Comparison of ENCODE assay signal across 5 fruit fly cellular contexts in the genomic region with DNA sequence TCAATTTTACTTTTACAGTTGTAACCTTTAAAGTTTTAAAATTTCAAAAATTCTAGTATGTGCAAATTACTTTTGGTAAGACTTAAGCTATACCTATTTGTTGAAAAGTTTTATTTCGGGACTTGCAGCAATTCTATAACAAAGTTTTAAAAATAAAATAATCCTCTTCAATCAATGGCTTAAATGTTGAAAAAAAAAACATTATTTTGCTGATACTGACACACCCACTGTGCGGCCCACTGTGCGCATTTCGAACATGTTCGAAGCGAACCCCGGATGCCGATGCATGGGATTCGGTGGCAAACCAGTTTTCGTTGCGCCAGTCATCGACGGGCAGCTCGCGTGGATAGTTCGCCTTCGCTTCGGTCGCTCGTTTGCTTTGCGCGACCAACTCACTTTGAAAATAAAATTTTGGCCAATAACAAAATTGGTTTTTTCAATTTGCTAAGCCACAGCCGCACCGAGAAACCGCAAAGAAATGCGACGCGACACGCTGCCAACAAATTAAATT.
TF ChIP-seq lines count a peak whose summit lies in the region.

TSS of gene CG32982 (plus strand) at position 320 of the 511 bp plus-strand sequence.

- peak; percentile 12 for TF ChIP-seq CTCF in whole organism, embryonic (GFP tag; optimal IDR thresholded peaks at IDR 0.05; lab: Kevin White, UChicago)

TF ChIP-seq in whole organism, adult, 20 proteins besides CTCF, POLR2A, EP300 and RAD21 (continues in another document):
- peak; percentile 53 for TF ChIP-seq kay (GFP tag; lab: Kevin White, UChicago; ENCODE audit: borderline replicate concordance)
- peak; percentile 32 for TF ChIP-seq Mnt (GFP tag; optimal IDR thresholded peaks at IDR 0.05; lab: Kevin White, UChicago)
- peak; percentile 46 for TF ChIP-seq ovo (GFP tag; optimal IDR thresholded peaks at IDR 0.05; lab: Kevin White, UChicago)
- peak; percentile 46 for TF ChIP-seq tj (GFP tag; optimal IDR thresholded peaks at IDR 0.05; lab: Kevin White, UChicago)
- peak; percentile 61 for TF ChIP-seq pad (GFP tag; optimal IDR thresholded peaks at IDR 0.05; lab: Kevin White, UChicago)
- TF ChIP-seq Clk (GFP tag; optimal IDR thresholded peaks at IDR 0.05; lab: Kevin White, UChicago): peak; percentile 67
- TF ChIP-seq CG11617 (GFP tag; optimal IDR thresholded peaks at IDR 0.05; lab: Kevin White, UChicago): peak; percentile 81
- TF ChIP-seq Crg-1 (GFP tag; optimal IDR thresholded peaks at IDR 0.05; lab: Kevin White, UChicago): peak; percentile 54
- TF ChIP-seq CG1620 (GFP tag; optimal IDR thresholded peaks at IDR 0.05; lab: Kevin White, UChicago): peak; percentile 60
- peak; percentile 41 for TF ChIP-seq bab1 (GFP tag; optimal IDR thresholded peaks at IDR 0.05; lab: Kevin White, UChicago)
- TF ChIP-seq CG7101 (tag; optimal IDR thresholded peaks at IDR 0.05; lab: Kevin White, UChicago): peak; percentile 74
- TF ChIP-seq CG7045 (GFP tag; optimal IDR thresholded peaks at IDR 0.05; lab: Kevin White, UChicago): peak; percentile 86
- TF ChIP-seq Hr96 (GFP tag; optimal IDR thresholded peaks at IDR 0.05; lab: Kevin White, UChicago): peak; percentile 85
- peak; percentile 54 for TF ChIP-seq CG14711 (tag; optimal IDR thresholded peaks at IDR 0.05; lab: Kevin White, UChicago)
- TF ChIP-seq cnc (optimal IDR thresholded peaks at IDR 0.05; lab: Kevin White, UChicago): no peak
- peak; percentile 87 for TF ChIP-seq CG12768 (GFP tag; optimal IDR thresholded peaks at IDR 0.05; lab: Kevin White, UChicago)
- no peak for TF ChIP-seq cic (GFP tag; optimal IDR thresholded peaks at IDR 0.05; lab: Kevin White, UChicago)

TF ChIP-seq in whole organism, embryonic, 481 proteins besides CTCF, POLR2A, EP300 and RAD21 (continues in another document):
- peak in 1 of 3 experiments; percentile 74 for TF ChIP-seq lola (GFP tag; optimal IDR thresholded peaks at IDR 0.05; lab: Kevin White, UChicago)
- peak; percentile 19 for TF ChIP-seq HmgD (GFP tag; optimal IDR thresholded peaks at IDR 0.05; lab: Kevin White, UChicago)
- TF ChIP-seq ci (GFP tag; IDR thresholded peaks at IDR 0.05; lab: Robert Waterston, UW): peak; percentile 86
- TF ChIP-seq D19A (tag; optimal IDR thresholded peaks at IDR 0.05; lab: Kevin White, UChicago): peak; percentile 89
- TF ChIP-seq CG13287 (GFP tag; IDR thresholded peaks at IDR 0.05; lab: Robert Waterston, UW; ENCODE audit: partially characterized antibody): peak; percentile 53; the same call in 1 of the 2 replicates
- TF ChIP-seq CG2678 (tag; optimal IDR thresholded peaks at IDR 0.05; lab: Kevin White, UChicago): peak; percentile 94
- peak; percentile 64 for TF ChIP-seq grn (GFP tag; optimal IDR thresholded peaks at IDR 0.05; lab: Kevin White, UChicago)
- peak; percentile 64 for TF ChIP-seq CG10462 (GFP tag; optimal IDR thresholded peaks at IDR 0.05; lab: Kevin White, UChicago)
- peak; percentile 73 for TF ChIP-seq toy (GFP tag; IDR thresholded peaks at IDR 0.05; lab: Robert Waterston, UW)
- TF ChIP-seq CG8388 (GFP tag; optimal IDR thresholded peaks at IDR 0.05; lab: Kevin White, UChicago): peak; percentile 83
- no peak for TF ChIP-seq usp (GFP tag; optimal IDR thresholded peaks at IDR 0.05; lab: Kevin White, UChicago)
- TF ChIP-seq mam (GFP tag; optimal IDR thresholded peaks at IDR 0.05; lab: Kevin White, UChicago): peak; percentile 94
- peak; percentile 89 for TF ChIP-seq HLH3B (GFP tag; IDR thresholded peaks at IDR 0.05; lab: Robert Waterston, UW)
- TF ChIP-seq B-H1 (GFP tag; IDR thresholded peaks at IDR 0.05; lab: Robert Waterston, UW): peak; percentile 82
- TF ChIP-seq Neu2 (GFP tag; optimal IDR thresholded peaks at IDR 0.05; lab: Kevin White, UChicago; ENCODE audit: borderline replicate concordance): peak; percentile 81
- TF ChIP-seq CG10431 (GFP tag; optimal IDR thresholded peaks at IDR 0.05; lab: Kevin White, UChicago): peak; percentile 58

TF ChIP-seq in whole organism, prepupa, 60 proteins besides CTCF, POLR2A, EP300 and RAD21 (continues in another document):
- peak; percentile 87 for TF ChIP-seq CG3032 (tag; optimal IDR thresholded peaks at IDR 0.05; lab: Kevin White, UChicago)
- peak; percentile 96 for TF ChIP-seq CG32006 (GFP tag; optimal IDR thresholded peaks at IDR 0.05; lab: Kevin White, UChicago)
- peak; percentile 96 for TF ChIP-seq svp (GFP tag; lab: Kevin White, UChicago)
- TF ChIP-seq vri (GFP tag; optimal IDR thresholded peaks at IDR 0.05; lab: Kevin White, UChicago): peak; percentile 62
- TF ChIP-seq CG34406 (GFP tag; optimal IDR thresholded peaks at IDR 0.05; lab: Kevin White, UChicago): peak; percentile 84
- TF ChIP-seq Hr38 (GFP tag; optimal IDR thresholded peaks at IDR 0.05; lab: Kevin White, UChicago): no peak
- TF ChIP-seq eg (GFP tag; IDR thresholded peaks at IDR 0.05; lab: Robert Waterston, UW): peak; percentile 90
- peak; percentile 86 for TF ChIP-seq CG1621 (tag; optimal IDR thresholded peaks at IDR 0.05; lab: Kevin White, UChicago)
- TF ChIP-seq CG3919 (GFP tag; optimal IDR thresholded peaks at IDR 0.05; lab: Kevin White, UChicago): peak; percentile 87
- TF ChIP-seq Met (GFP tag; optimal IDR thresholded peaks at IDR 0.05; lab: Kevin White, UChicago): peak; percentile 91
- peak; percentile 85 for TF ChIP-seq CG6276 (GFP tag; optimal IDR thresholded peaks at IDR 0.05; lab: Kevin White, UChicago)
- TF ChIP-seq Hr39 (GFP tag; optimal IDR thresholded peaks at IDR 0.05; lab: Kevin White, UChicago): peak; percentile 90
- TF ChIP-seq CG11762 (GFP tag; optimal IDR thresholded peaks at IDR 0.05; lab: Kevin White, UChicago; ENCODE audit: insufficient read depth): peak; percentile 89
- TF ChIP-seq Ets96B (tag; optimal IDR thresholded peaks at IDR 0.05; lab: Kevin White, UChicago): peak; percentile 82
- peak; percentile 72 for TF ChIP-seq net (GFP tag; optimal IDR thresholded peaks at IDR 0.05; lab: Kevin White, UChicago)
- TF ChIP-seq Eip93F (GFP tag; optimal IDR thresholded peaks at IDR 0.05; lab: Kevin White, UChicago): peak; percentile 21
- peak; percentile 83 for TF ChIP-seq CG8319 (GFP tag; optimal IDR thresholded peaks at IDR 0.05; lab: Kevin White, UChicago)
- peak; percentile 89 for TF ChIP-seq Sox102F (GFP tag; optimal IDR thresholded peaks at IDR 0.05; lab: Kevin White, UChicago)

TF ChIP-seq in whole organism, pupa, 21 proteins besides CTCF, POLR2A, EP300 and RAD21 (continues in another document):
- peak; percentile 84 for TF ChIP-seq CG32121 (GFP tag; IDR thresholded peaks at IDR 0.05; lab: Robert Waterston, UW)
- peak; percentile 37 for TF ChIP-seq CG13204 (GFP tag; optimal IDR thresholded peaks at IDR 0.05; lab: Kevin White, UChicago)
- TF ChIP-seq CG10348 (GFP tag; IDR thresholded peaks at IDR 0.05; lab: Robert Waterston, UW): peak; percentile 33; the same call in 1 of the 2 replicates
- peak; percentile 94 for TF ChIP-seq CG14655 (GFP tag; optimal IDR thresholded peaks at IDR 0.05; lab: Kevin White, UChicago)
- peak; percentile 74 for TF ChIP-seq Pif1B (GFP tag; optimal IDR thresholded peaks at IDR 0.05; lab: Kevin White, UChicago)
- TF ChIP-seq fd96Ca (GFP tag; IDR thresholded peaks at IDR 0.05; lab: Robert Waterston, UW): peak; percentile 4
- peak; percentile 84 for TF ChIP-seq CG9948 (tag; optimal IDR thresholded peaks at IDR 0.05; lab: Kevin White, UChicago)
- peak; percentile 91 for TF ChIP-seq CG4496 (GFP tag; IDR thresholded peaks at IDR 0.05; lab: Robert Waterston, UW)
- TF ChIP-seq gl (tag; optimal IDR thresholded peaks at IDR 0.05; lab: Kevin White, UChicago): peak; percentile 28
- peak; percentile 75 for TF ChIP-seq D1 (tag; optimal IDR thresholded peaks at IDR 0.05; lab: Kevin White, UChicago)
- TF ChIP-seq CG34367 (tag; optimal IDR thresholded peaks at IDR 0.05; lab: Kevin White, UChicago): peak; percentile 81
- TF ChIP-seq CG15710 (tag; optimal IDR thresholded peaks at IDR 0.05; lab: Kevin White, UChicago): peak; percentile 87
- TF ChIP-seq Ets98B (GFP tag; IDR thresholded peaks at IDR 0.05; lab: Robert Waterston, UW): peak; percentile 73
- TF ChIP-seq CG8159 (tag; optimal IDR thresholded peaks at IDR 0.05; lab: Kevin White, UChicago): peak; percentile 88
- TF ChIP-seq CG8301 (tag; optimal IDR thresholded peaks at IDR 0.05; lab: Kevin White, UChicago): peak; percentile 85
- 0 out of 2 replicates have a peak, but pooled peaks have one; percentile 39 for TF ChIP-seq CG12605 (GFP tag; IDR thresholded peaks at IDR 0.05; lab: Robert Waterston, UW)
- TF ChIP-seq Pif1A (GFP tag; optimal IDR thresholded peaks at IDR 0.05; lab: Kevin White, UChicago): peak; percentile 17
- peak; percentile 65; the same call in 1 of the 2 replicates for TF ChIP-seq rn (GFP tag; IDR thresholded peaks at IDR 0.05; lab: Robert Waterston, UW)

TF ChIP-seq in whole organism, wandering third instar larva, 38 proteins besides CTCF, POLR2A, EP300 and RAD21 (continues in another document):
- TF ChIP-seq ey (GFP tag; optimal IDR thresholded peaks at IDR 0.05; lab: Kevin White, UChicago) (peak; percentile 58), Myc (optimal IDR thresholded peaks at IDR 0.05; lab: Kevin White, UChicago) (peak; percentile 29), usp (GFP tag; optimal IDR thresholded peaks at IDR 0.05; lab: Kevin White, UChicago) (no peak), brk (GFP tag; optimal IDR thresholded peaks at IDR 0.05; lab: Kevin White, UChicago) (peak; percentile 33), CrebA (GFP tag; optimal IDR thresholded peaks at IDR 0.05; lab: Kevin White, UChicago; ENCODE audit: borderline replicate concordance) (no peak), lola (GFP tag; optimal IDR thresholded peaks at IDR 0.05; lab: Kevin White, UChicago) (no peak), pan (optimal IDR thresholded peaks at IDR 0.05; lab: Kevin White, UChicago) (no peak), Vsx2 (GFP tag; optimal IDR thresholded peaks at IDR 0.05; lab: Kevin White, UChicago; ENCODE audit: partially characterized antibody) (peak; percentile 66), sv (GFP tag; optimal IDR thresholded peaks at IDR 0.05; lab: Kevin White, UChicago) (peak; percentile 91), tai (GFP tag; optimal IDR thresholded peaks at IDR 0.05; lab: Kevin White, UChicago) (peak; percentile 31), Mio (GFP tag; optimal IDR thresholded peaks at IDR 0.05; lab: Kevin White, UChicago) (peak; percentile 60), Hr78 (GFP tag; optimal IDR thresholded peaks at IDR 0.05; lab: Kevin White, UChicago) (no peak), sage (GFP tag; optimal IDR thresholded peaks at IDR 0.05; lab: Kevin White, UChicago) (peak; percentile 5), Hnf4 (GFP tag; optimal IDR thresholded peaks at IDR 0.05; lab: Kevin White, UChicago) (peak; percentile 66), rgr (GFP tag; optimal IDR thresholded peaks at IDR 0.05; lab: Kevin White, UChicago) (peak; percentile 83), dmrt93B (GFP tag; optimal IDR thresholded peaks at IDR 0.05; lab: Kevin White, UChicago) (peak; percentile 77), fru (GFP tag; optimal IDR thresholded peaks at IDR 0.05; lab: Kevin White, UChicago) (peak; percentile 89), br (GFP tag; optimal IDR thresholded peaks at IDR 0.05; lab: Kevin White, UChicago) (peak; percentile 85), HLH106 (tag; optimal IDR thresholded peaks at IDR 0.05; lab: Kevin White, UChicago) (peak; percentile 89), woc (GFP tag; optimal IDR thresholded peaks at IDR 0.05; lab: Kevin White, UChicago) (peak; percentile 77), OdsH (GFP tag; optimal IDR thresholded peaks at IDR 0.05; lab: Kevin White, UChicago) (peak; percentile 80)
